Worm (Caenorhabditis elegans) whole organism, L4/young adult: ENCODE results near the gene col-69.

ENCODE experiments used
- W03F9.2 ChIP-seq: fragments of 150-350 bp; optimal IDR thresholded peaks from 2 replicates; lab custom pipeline; 2014; ENCODE audit warnings: missing biosample characterization, missing genetic modification characterization
- dao-5 ChIP-seq: sonication (generic microtip); optimal IDR thresholded peaks from 2 replicates; lab custom pipeline; 2016; ENCODE audit warnings: missing genotype, missing genetic modification characterization, moderate library complexity, missing compliant biosample characterization

ce11 chrII:305645-306044 is at the start of gene col-69:
- TF ChIP-seq W03F9.2 (tag; lab: Kevin White, UChicago) (no peak), dao-5 (tag; lab: Kevin White, UChicago) (no peak)
